Worm (Caenorhabditis elegans): Measurements from ENCODE around the gene usp-4.

The usp-4 gene

DNA sequence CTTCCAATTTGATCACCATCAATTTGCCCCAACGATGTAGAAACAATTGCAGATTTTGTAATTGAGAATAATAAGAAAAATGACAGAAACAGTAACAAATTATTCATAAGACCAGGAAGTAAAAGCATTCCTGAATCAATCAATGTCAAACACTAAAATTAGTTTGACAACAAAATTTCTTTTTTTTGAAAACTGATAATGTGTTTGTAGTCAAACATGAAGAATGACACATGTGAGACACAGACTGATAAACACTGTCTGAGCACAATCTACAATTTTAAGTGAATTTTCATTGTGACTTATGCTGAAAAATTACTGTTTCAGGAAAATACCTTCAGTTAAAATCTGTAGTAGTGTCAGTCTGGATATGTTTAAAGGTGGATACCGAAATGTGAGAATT, 45.0 kb downstream of the usp-4 start, which contains the start of the genes cest-4 and C17H12.11:
cest-4 (minus strand) TSS at position 206 of the 400 bp plus-strand sequence.
C17H12.11 (plus strand) TSS at position 256 of the 400 bp plus-strand sequence.
- no peak for TF ChIP-seq daf-12 (tag; optimal IDR thresholded peaks at IDR 0.05)
- TF ChIP-seq elt-2 (tag; optimal IDR thresholded peaks at IDR 0.05): peak; percentile 79
- TF ChIP-seq nhr-23 (tag; optimal IDR thresholded peaks at IDR 0.05): no peak
- TF ChIP-seq nhr-67 (tag; optimal IDR thresholded peaks at IDR 0.05): no peak
- TF ChIP-seq ceh-82 (tag; optimal IDR thresholded peaks at IDR 0.05): no peak
- no peak for TF ChIP-seq lin-39 (tag; optimal IDR thresholded peaks at IDR 0.05)
- TF ChIP-seq mdl-1 (tag; optimal IDR thresholded peaks at IDR 0.05): no peak
- peak; percentile 91 for TF ChIP-seq pqm-1 (tag; optimal IDR thresholded peaks at IDR 0.05)
- no peak for TF ChIP-seq egl-5 (tag; optimal IDR thresholded peaks at IDR 0.05)
- no peak for TF ChIP-seq nhr-237 (tag; optimal IDR thresholded peaks at IDR 0.05)
- TF ChIP-seq ceh-16 (tag; optimal IDR thresholded peaks at IDR 0.05): no peak

DNA sequence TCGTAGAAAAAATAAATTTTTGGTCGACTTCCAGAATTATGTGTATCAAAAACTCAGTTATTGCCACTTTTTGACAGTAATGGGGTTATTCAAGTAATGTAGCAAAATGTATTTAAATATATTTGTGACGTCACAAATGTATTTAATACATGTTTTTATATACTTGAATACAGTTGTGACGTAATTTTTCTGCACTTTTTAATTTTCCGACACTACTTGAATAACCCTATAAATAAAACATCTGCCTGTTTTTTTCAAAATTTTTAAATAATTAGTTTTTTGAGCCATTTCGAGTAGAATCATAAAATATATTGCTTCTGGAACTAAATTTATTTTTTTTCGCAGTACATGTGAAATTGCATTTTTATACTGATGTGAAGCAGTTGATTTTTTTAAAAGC, 46.2 kb downstream of the usp-4 start:
- TF ChIP-seq sea-2 (GFP tag; optimal IDR thresholded peaks at IDR 0.05) (no peak), ztf-4 (tag; optimal IDR thresholded peaks at IDR 0.05) (no peak), fkh-10 (GFP tag; optimal IDR thresholded peaks at IDR 0.05) (no peak), zag-1 (tag; optimal IDR thresholded peaks at IDR 0.05) (no peak), lsy-12 (tag; optimal IDR thresholded peaks at IDR 0.05) (no peak), unc-39 (tag; optimal IDR thresholded peaks at IDR 0.05) (no peak), lin-39 (tag; optimal IDR thresholded peaks at IDR 0.05) (no peak), nhr-11 (tag; optimal IDR thresholded peaks at IDR 0.05) (no peak), snpc-4 (tag; optimal IDR thresholded peaks at IDR 0.05) (no peak), tbx-2 (tag; optimal IDR thresholded peaks at IDR 0.05) (no peak), nhr-12 (tag; optimal IDR thresholded peaks at IDR 0.05) (no peak), mml-1 (tag; optimal IDR thresholded peaks at IDR 0.05) (no peak), nhr-77 (tag; optimal IDR thresholded peaks at IDR 0.05) (no peak), ZK546.5 (tag; optimal IDR thresholded peaks at IDR 0.05) (no peak), elt-3 (tag; optimal IDR thresholded peaks at IDR 0.05) (no peak), nfya-1 (tag; optimal IDR thresholded peaks at IDR 0.05; ENCODE audit: insufficient read depth) (no peak), fos-1 (tag; optimal IDR thresholded peaks at IDR 0.05) (no peak), egl-5 (tag; optimal IDR thresholded peaks at IDR 0.05) (no peak), aly-2 (tag; optimal IDR thresholded peaks at IDR 0.05) (no peak), ama-1 (optimal IDR thresholded peaks at IDR 0.05) (no peak)

DNA sequence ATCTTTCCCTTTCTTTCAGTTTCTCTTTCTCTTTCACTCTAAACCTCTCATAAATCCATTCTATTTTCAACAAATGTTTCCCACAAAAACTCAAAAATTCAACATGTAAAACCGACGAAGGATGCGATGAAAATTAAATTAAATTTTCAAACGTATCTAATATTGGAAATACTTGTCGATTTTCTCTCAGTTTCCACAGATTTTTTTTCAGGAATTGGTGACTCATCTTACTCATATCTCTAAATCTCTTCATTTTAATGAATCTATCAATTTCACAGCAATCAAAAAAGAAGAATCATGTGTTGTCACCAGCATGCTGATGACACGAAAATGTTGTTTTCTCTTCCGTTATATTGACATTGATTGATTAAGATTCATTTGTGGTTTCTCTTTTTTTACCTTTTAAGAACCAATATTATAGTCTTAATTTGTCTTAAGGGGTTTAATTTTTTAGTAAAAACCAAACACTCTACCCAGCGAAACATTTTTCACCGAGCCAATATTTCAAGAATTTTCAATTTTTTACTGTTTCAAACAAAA, 46.8 kb downstream of the usp-4 start:
- no peak for TF ChIP-seq elt-1 (tag; optimal IDR thresholded peaks at IDR 0.05)
- no peak for TF ChIP-seq fkh-10 (GFP tag; optimal IDR thresholded peaks at IDR 0.05)
- no peak for TF ChIP-seq nhr-67 (tag; optimal IDR thresholded peaks at IDR 0.05)
- TF ChIP-seq elt-2 (tag; optimal IDR thresholded peaks at IDR 0.05): no peak
- no peak for TF ChIP-seq eor-1 (tag; optimal IDR thresholded peaks at IDR 0.05)
- no peak for TF ChIP-seq zag-1 (tag; optimal IDR thresholded peaks at IDR 0.05)
- TF ChIP-seq jun-1 (tag; optimal IDR thresholded peaks at IDR 0.05): no peak
- TF ChIP-seq sea-2 (GFP tag; optimal IDR thresholded peaks at IDR 0.05): no peak
- TF ChIP-seq ztf-4 (tag; optimal IDR thresholded peaks at IDR 0.05): no peak
- no peak for TF ChIP-seq skn-1 (tag; optimal IDR thresholded peaks at IDR 0.05)
- no peak for TF ChIP-seq R02D3.7 (tag; optimal IDR thresholded peaks at IDR 0.05)
- TF ChIP-seq egl-27 (tag; optimal IDR thresholded peaks at IDR 0.05): no peak
- TF ChIP-seq elt-3 (tag; optimal IDR thresholded peaks at IDR 0.05): no peak
- no peak for TF ChIP-seq ztf-11 (tag; optimal IDR thresholded peaks at IDR 0.05)
- TF ChIP-seq ceh-16 (tag; optimal IDR thresholded peaks at IDR 0.05): no peak
- TF ChIP-seq tbx-2 (tag; optimal IDR thresholded peaks at IDR 0.05): no peak

DNA sequence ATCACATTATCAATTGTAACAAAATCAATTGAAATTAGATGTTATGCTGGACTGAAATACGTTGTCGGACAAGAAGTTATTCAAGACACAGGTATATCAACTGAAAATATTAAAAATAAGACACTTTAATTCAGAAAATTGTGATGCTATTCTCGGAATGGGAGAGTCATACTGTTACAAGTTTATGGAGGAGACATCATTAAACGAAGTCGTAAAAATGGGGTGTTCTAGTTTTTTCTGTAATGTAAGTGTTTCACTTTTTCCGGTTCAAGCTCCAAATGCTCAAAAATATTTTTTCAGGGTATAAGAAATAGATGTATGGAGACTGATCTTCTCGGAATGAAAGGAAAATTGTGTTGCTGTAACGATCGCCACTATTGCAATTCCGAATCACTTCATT, 47.7 kb downstream of the usp-4 start, which contains the start of gene C17H12.37:
C17H12.37 (plus strand) TSS at position 301 of the 400 bp plus-strand sequence.
- TF ChIP-seq elt-2 (tag; optimal IDR thresholded peaks at IDR 0.05) (peak; percentile 5), fkh-2 (tag; optimal IDR thresholded peaks at IDR 0.05) (no peak)

Data from whole organism, L3 larva.